Fruit fly (Drosophila melanogaster) whole organism, wandering third instar larva: ENCODE data around the gene PolA1.

Experiments used
- Dfd ChIP-seq: fragments of >200 bp; optimal IDR thresholded peaks from 2 replicates; lab custom pipeline; 2017; ENCODE audit warnings: missing biosample characterization, missing genetic modification characterization
- Hr78 ChIP-seq: fragments of >200 bp; optimal IDR thresholded peaks from 2 replicates; lab custom pipeline; 2017; ENCODE audit warnings: missing biosample characterization, missing genetic modification characterization
- Vsx2 ChIP-seq: fragments of 200-300, 225-300 bp; sonication (Bioruptor generic); optimal IDR thresholded peaks from 2 replicates; lab custom pipeline; 2018; ENCODE audit warnings: missing biosample characterization, missing genetic modification characterization; ENCODE audit not compliant: partially characterized antibody
- pan ChIP-seq: fragments of >200 bp; optimal IDR thresholded peaks from 2 replicates; lab custom pipeline; 2017

DNA sequence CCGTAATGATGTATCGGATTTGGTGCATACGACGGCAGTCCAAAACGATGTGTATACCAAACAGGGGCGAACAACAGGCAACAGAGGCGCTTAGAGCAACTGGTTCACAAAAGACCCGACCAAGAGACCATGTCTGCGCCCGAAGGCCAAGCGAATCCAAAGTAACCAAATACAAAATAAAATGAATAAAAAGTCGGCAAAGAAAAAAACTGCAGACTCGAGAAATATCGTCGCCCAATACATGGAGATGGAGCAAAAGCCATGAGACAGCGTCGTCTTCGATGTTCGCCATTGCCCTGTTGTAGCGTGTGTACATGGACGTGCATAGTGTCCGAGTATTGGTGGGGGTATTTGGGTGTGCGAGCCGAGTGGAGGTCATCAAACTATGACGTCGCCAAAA is 13.3 kb downstream of the PolA1 start:
- no peak for TF ChIP-seq Dfd (GFP tag; lab: Kevin White, UChicago)
- no peak for TF ChIP-seq Vsx2
- no peak for TF ChIP-seq Hr78 (GFP tag; lab: Kevin White, UChicago)
- TF ChIP-seq pan, result no peak
